Worm (Caenorhabditis elegans) whole organism, late embryonic: Measurements from ENCODE around the gene helq-1.

Source experiments
- ceh-24 ChIP-seq: sonication (generic microtip); optimal IDR thresholded peaks from 2 replicates; lab custom pipeline; 2016; ENCODE audit warnings: mild to moderate bottlenecking, missing genetic modification characterization, missing compliant biosample characterization
- dve-1 ChIP-seq: sonication (generic microtip); optimal IDR thresholded peaks from 2 replicates; lab custom pipeline; 2017; ENCODE audit warnings: antibody characterized with exemption, mild to moderate bottlenecking, missing genetic modification characterization, missing compliant biosample characterization
- nhr-11 ChIP-seq: fragments of 150-350 bp; optimal IDR thresholded peaks from 2 replicates; lab custom pipeline; 2014; ENCODE audit warnings: missing biosample characterization, missing genetic modification characterization
- pax-1 ChIP-seq: fragments of 150-350 bp; optimal IDR thresholded peaks from 2 replicates; lab custom pipeline; 2014; ENCODE audit warnings: missing biosample characterization, missing genetic modification characterization
- pha-4 ChIP-seq: fragments of 150-350 bp; optimal IDR thresholded peaks from 2 replicates; lab custom pipeline; 2018; ENCODE audit warnings: missing biosample characterization, missing genetic modification reagents, missing genetic modification characterization
- sox-4 ChIP-seq: sonication (generic microtip); optimal IDR thresholded peaks from 2 replicates; lab custom pipeline; 2017; ENCODE audit warnings: mild to moderate bottlenecking, missing genetic modification characterization, inconsistent platforms, missing compliant biosample characterization

ce11 chrIII:549231-549630, 37.7 kb downstream of the helq-1 start:
- TF ChIP-seq pax-1, result no peak
- TF ChIP-seq pha-4 (tag; lab: Kevin White, UChicago), result no peak
- no peak for TF ChIP-seq dve-1
- no peak for TF ChIP-seq sox-4 (tag; lab: Kevin White, UChicago)
- TF ChIP-seq ceh-24 (tag; lab: Kevin White, UChicago), result no peak
- no peak for TF ChIP-seq nhr-11 (tag; lab: Kevin White, UChicago)
